Worm (Caenorhabditis elegans): Measurements from ENCODE around the gene M03B6.5.

The M03B6.5 gene

DNA sequence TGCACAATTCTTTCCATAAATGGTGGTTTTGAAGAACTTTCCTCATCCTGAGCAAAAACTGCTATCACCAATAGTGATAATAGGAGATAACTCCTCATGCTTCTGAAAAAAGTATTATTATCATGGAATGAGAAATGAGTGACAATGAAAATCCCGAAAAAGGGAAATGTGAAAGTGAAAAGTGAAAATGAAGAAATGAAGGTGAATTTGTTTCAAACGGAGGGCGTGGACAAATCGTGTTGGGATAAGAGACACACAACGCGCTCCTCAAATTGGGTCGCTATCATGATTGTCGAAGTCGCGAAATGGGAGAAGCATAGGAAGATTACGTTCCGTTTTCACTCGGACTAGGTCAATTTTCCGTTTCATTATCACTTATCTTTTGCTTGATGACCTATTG, 20.4 kb downstream of the M03B6.5 start, which contains the start of gene M03B6.3:
Gene M03B6.3 (minus strand): TSS at position 102 of the 400 bp plus-strand sequence.
- TF ChIP-seq unc-62 (GFP tag; optimal IDR thresholded peaks at IDR 0.05), result no peak

ce11 chrX:13871110-13871509, 27.3 kb downstream of the M03B6.5 start:
- TF ChIP-seq unc-62 (GFP tag; optimal IDR thresholded peaks at IDR 0.05), result no peak

DNA sequence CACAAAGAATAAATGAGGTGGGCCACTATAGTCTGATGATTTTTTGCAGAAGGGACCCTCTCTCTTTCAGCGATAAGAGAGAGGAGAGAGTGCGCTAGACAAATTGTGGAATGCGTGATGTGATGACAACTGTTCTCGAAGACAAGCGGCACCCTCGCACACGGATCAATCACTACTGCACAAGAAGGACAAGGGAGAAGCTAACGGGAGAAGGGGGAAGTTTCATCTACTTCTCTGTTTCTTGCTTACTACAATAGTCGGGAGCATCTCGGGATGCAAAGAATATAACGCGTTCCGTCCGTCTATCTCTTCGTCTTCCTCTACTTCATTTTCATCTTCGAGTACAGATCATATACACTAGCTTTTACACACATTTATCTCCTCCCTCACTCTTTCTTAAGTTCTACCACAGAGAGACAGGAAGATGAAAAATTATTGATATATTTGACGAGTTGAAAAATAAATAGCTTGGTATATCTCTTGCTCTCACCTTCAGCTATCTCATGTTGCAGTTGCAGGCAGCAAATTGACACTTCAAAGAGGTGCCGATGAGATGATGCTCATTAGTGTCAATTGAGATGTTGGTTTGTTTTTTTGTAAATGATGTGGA, 29.7 kb downstream of the M03B6.5 start:
- no peak for TF ChIP-seq unc-62 (GFP tag; optimal IDR thresholded peaks at IDR 0.05)

ce11 chrX:13875913-13876312, 32.1 kb downstream of the M03B6.5 start:
- TF ChIP-seq unc-62 (GFP tag; optimal IDR thresholded peaks at IDR 0.05), result no peak

ce11 chrX:13876860-13877259, 33.1 kb downstream of the M03B6.5 start:
- no peak for TF ChIP-seq unc-62 (GFP tag; optimal IDR thresholded peaks at IDR 0.05)

DNA sequence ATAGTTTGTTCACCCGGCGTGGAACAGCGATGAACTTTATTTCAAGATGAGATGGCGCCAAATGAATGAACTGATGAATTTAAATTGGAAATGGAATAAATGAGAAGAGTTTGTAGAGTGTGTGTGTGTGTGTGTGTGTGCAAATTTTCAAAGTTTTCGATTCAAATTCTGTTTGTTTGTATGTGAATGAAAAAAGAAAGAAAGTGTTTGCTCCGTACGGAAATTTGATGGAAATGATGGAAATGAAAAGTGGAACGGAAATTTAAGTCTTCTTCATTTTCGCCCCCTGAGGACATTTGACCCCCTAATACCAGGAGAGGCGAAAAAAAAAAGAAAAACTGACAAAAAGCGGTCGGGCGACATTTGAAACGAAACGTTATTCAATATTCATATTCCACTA, 34.3 kb downstream of the M03B6.5 start:
- TF ChIP-seq unc-62 (GFP tag; optimal IDR thresholded peaks at IDR 0.05), result no peak

DNA sequence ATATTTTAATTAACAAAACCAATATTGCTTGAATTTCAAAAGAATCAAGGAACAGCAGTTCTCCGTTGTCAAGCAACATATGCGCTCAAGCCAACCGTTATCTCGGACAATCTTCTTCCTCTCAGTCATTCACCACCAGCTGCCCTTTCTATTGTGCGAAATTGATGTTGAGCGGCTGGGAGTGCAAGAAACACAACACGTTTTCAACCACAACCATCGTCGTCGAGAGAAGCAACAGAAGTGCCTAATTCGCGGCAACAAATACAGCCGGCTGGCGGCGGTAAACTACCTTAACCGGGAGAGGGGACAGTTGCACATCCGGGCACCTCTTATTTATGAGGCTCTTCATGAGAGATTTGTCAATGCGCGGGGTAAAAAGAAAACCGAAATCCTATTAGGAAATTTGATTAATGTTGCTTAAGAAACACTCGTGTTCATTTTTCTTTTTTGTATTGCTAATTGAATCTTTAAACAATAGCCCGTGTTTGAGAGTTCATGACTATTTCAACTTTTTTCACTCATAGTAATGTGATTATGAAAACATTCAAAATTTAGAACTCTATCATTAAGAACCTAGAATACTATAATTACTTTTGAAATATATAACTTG, 38.1 kb downstream of the M03B6.5 start:
- TF ChIP-seq unc-62 (GFP tag; optimal IDR thresholded peaks at IDR 0.05), result no peak

- TF ChIP-seq unc-62 (GFP tag; optimal IDR thresholded peaks at IDR 0.05), result no peak
Measured at ce11 chrX:13882639-13883038, 38.9 kb downstream of the M03B6.5 start, which contains the start of gene hlb-1. hlb-1 (minus strand) TSS chrX:13882739.

DNA sequence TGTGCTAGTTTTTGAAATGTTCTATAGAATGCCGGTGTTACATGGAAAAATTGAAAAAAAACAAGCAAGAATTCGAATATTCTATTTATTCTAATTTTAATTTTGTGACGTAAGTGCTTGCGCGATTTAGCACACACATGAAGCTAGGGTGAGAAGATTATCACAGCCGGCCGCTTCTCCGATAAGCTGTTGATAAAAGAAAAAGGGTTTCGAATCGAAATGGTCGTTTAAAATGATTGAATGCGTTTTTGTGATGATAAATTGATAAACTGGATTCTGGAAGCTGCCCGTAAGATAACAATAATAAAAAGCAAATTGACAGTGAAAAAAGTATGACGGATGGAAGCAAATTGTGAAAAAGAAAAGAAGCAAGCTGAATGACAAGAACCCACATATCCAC, 40.4 kb downstream of the M03B6.5 start:
- no peak for TF ChIP-seq unc-62 (GFP tag; optimal IDR thresholded peaks at IDR 0.05)

ce11 chrX:13885131-13885530, 41.4 kb downstream of the M03B6.5 start:
- no peak for TF ChIP-seq unc-62 (GFP tag; optimal IDR thresholded peaks at IDR 0.05)

DNA sequence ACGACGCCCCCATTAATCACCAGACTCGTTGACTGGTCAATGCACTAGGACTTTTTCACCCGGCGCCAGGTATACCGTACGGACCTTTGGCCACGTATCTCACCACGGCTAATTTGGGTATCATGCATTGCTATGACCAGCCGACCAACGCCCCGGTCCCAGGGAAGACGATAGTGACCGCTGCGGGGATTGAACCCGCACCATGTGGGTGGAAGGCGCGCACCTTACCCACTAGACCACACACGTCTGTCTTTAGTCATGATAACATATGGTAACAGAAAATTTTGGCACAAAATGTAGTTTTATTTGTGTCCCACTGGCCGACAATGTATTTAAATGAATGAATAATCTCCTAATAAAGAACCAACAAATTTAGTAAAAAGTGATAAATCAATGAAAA, 42.4 kb downstream of the M03B6.5 start:
- TF ChIP-seq unc-62 (GFP tag; optimal IDR thresholded peaks at IDR 0.05), result no peak

- TF ChIP-seq unc-62 (GFP tag; optimal IDR thresholded peaks at IDR 0.05), result no peak
Measured at ce11 chrX:13893256-13893655, 49.5 kb downstream of the M03B6.5 start, which contains the start of gene sra-37. sra-37 (minus strand) TSS chrX:13893356.

Measured in whole organism, dauer.